Fruit fly (Drosophila melanogaster) whole organism, embryonic: ENCODE measurements around the gene NELF-B.
A peak's percentile ranks its signal among the peaks of the same experiment; 100 is the strongest.

Experiments
- ATbp ChIP-seq: fragments of 200-800 bp; sonication (Bioruptor generic); optimal IDR thresholded peaks from 2 replicates; lab custom pipeline; 2017; ENCODE audit warnings: missing biosample characterization, mild to moderate bottlenecking, missing genetic modification characterization, missing genetic modification reagents
- CG11093 ChIP-seq: fragments of 200-800 bp; sonication (Bioruptor generic); IDR thresholded peaks from 3 replicates; pipeline ENCODE4 v1.3.6; 2022; ENCODE audit warnings: missing biosample characterization, missing genetic modification characterization
- CG12104 ChIP-seq: fragments of 200-800 bp; sonication (Bioruptor generic); optimal IDR thresholded peaks from 3 replicates; lab custom pipeline; 2016; ENCODE audit warnings: missing biosample characterization, missing genetic modification characterization
- CG14441 ChIP-seq: fragments of 200-800 bp; sonication (Bioruptor generic); IDR thresholded peaks from 2 replicates; pipeline ENCODE4 v1.3.6; 2022; ENCODE audit warnings: missing biosample characterization, missing genetic modification characterization
- CG14710 ChIP-seq: fragments of 200-800 bp; sonication (Bioruptor generic); optimal IDR thresholded peaks from 3 replicates; lab custom pipeline; 2019; ENCODE audit warnings: missing biosample characterization, mild to moderate bottlenecking, missing genetic modification characterization, moderate library complexity
- CG15514 ChIP-seq: fragments of 200-800 bp; sonication (Bioruptor generic); optimal IDR thresholded peaks from 3 replicates; lab custom pipeline; 2017; ENCODE audit warnings: missing biosample characterization, missing genetic modification characterization, mild to moderate bottlenecking, moderate library complexity, missing genetic modification reagents
- CG16779 ChIP-seq: fragments of 200-800 bp; sonication (Bioruptor generic); IDR thresholded peaks from 2 replicates; pipeline ENCODE4 v1.3.6; 2022; ENCODE audit warnings: missing biosample characterization, missing genetic modification characterization
- CG17186 ChIP-seq: fragments of 200-800 bp; sonication (Bioruptor generic); optimal IDR thresholded peaks from 3 replicates; lab custom pipeline; 2017; ENCODE audit warnings: missing biosample characterization, missing genetic modification reagents, missing genetic modification characterization
- CG17612 ChIP-seq: fragments of 200-800 bp; sonication (Bioruptor generic); IDR thresholded peaks from 2 replicates; pipeline ENCODE4 v1.3.6; 2022; ENCODE audit warnings: missing biosample characterization, missing genetic modification characterization
- CG32767 ChIP-seq: fragments of 200-800 bp; sonication (Bioruptor generic); IDR thresholded peaks from 2 replicates; pipeline ENCODE4 v1.3.6; 2022; ENCODE audit warnings: missing biosample characterization, missing genetic modification characterization
- CG3281 ChIP-seq: fragments of 200-800 bp; sonication (Bioruptor generic); optimal IDR thresholded peaks from 3 replicates; lab custom pipeline; 2017; ENCODE audit warnings: missing biosample characterization, mild to moderate bottlenecking, missing genetic modification characterization
- CG33213 ChIP-seq: fragments of 200-800 bp; sonication (Bioruptor generic); optimal IDR thresholded peaks from 3 replicates; lab custom pipeline; 2016; ENCODE audit warnings: missing biosample characterization, missing genetic modification characterization
- CG33557 ChIP-seq: fragments of 200-800 bp; sonication (Bioruptor generic); optimal IDR thresholded peaks from 2 replicates; lab custom pipeline; 2019; ENCODE audit warnings: missing biosample characterization, mild to moderate bottlenecking, missing genetic modification characterization, moderate library complexity
- CG3838 ChIP-seq: fragments of 200-800 bp; sonication (Bioruptor generic); optimal IDR thresholded peaks from 3 replicates; lab custom pipeline; 2016; ENCODE audit warnings: missing biosample characterization, missing genetic modification characterization
- CG4617 ChIP-seq: fragments of 200-800 bp; sonication (Bioruptor generic); optimal IDR thresholded peaks from 3 replicates; lab custom pipeline; 2016; ENCODE audit warnings: missing biosample characterization, missing genetic modification characterization, borderline replicate concordance
- CG5953 ChIP-seq: fragments of 200-800 bp; sonication (Bioruptor generic); IDR thresholded peaks from 2 replicates; pipeline ENCODE4 v1.3.6; 2022; ENCODE audit warnings: missing biosample characterization, missing genetic modification characterization
- CG6254 ChIP-seq: fragments of 200-800 bp; sonication (Bioruptor generic); optimal IDR thresholded peaks from 3 replicates; lab custom pipeline; 2017; ENCODE audit warnings: mild to moderate bottlenecking, missing biosample characterization, missing genetic modification reagents, missing genetic modification characterization
- CG7271 ChIP-seq: fragments of 200-800 bp; sonication (Bioruptor generic); optimal IDR thresholded peaks from 2 replicates; lab custom pipeline; 2018; ENCODE audit warnings: missing biosample characterization, mild to moderate bottlenecking, missing genetic modification characterization, moderate library complexity
- CG7987 ChIP-seq: fragments of 200-800 bp; sonication (Bioruptor generic); optimal IDR thresholded peaks from 2 replicates; lab custom pipeline; 2018; ENCODE audit warnings: missing biosample characterization, mild to moderate bottlenecking, missing genetic modification characterization, moderate library complexity
- CG8290 ChIP-seq, 3 experiments: fragments of 200-800 bp; sonication (Bioruptor generic); optimal IDR thresholded peaks; 2 replicates each; lab custom pipeline; 2016 to 2019; ENCODE audit warnings: missing biosample characterization in 3 of 3, missing genetic modification characterization in 3 of 3, mild to moderate bottlenecking in 2 of 3, moderate library complexity in 1 of 3
- CG9437 ChIP-seq: fragments of 200-800 bp; sonication (Bioruptor generic); optimal IDR thresholded peaks from 2 replicates; lab custom pipeline; 2018; ENCODE audit warnings: missing biosample characterization, mild to moderate bottlenecking, missing genetic modification characterization
- Chrac-16 ChIP-seq: fragments of 200-800 bp; sonication (Bioruptor generic); optimal IDR thresholded peaks from 3 replicates; lab custom pipeline; 2016; ENCODE audit warnings: missing biosample characterization, missing genetic modification characterization
- Dip3 ChIP-seq: fragments of 200-800 bp; sonication (Bioruptor generic); optimal IDR thresholded peaks from 3 replicates; lab custom pipeline; 2016; ENCODE audit warnings: missing biosample characterization, missing genetic modification characterization
- Doc3 ChIP-seq: fragments of 200-800 bp; sonication (Bioruptor generic); IDR thresholded peaks from 3 replicates; pipeline ENCODE4 v1.3.6; 2022; ENCODE audit warnings: missing biosample characterization, missing genetic modification characterization; ENCODE audit not compliant: partially characterized antibody
- Dref ChIP-seq: fragments of 200-800 bp; sonication (Bioruptor generic); IDR thresholded peaks from 2 replicates; pipeline ENCODE4 v1.3.6; 2022; ENCODE audit warnings: missing biosample characterization, missing genetic modification characterization
- E2f2 ChIP-seq: fragments of 200-800 bp; sonication (Bioruptor generic); IDR thresholded peaks from 2 replicates; pipeline ENCODE4 v1.3.6; 2022; ENCODE audit warnings: missing biosample characterization, missing genetic modification characterization
- Eip74EF ChIP-seq, 2 experiments: fragments of 200-800 bp in 1 of 2; fragments of >200 bp in 1 of 2; sonication (Bioruptor generic) in 1 of 2; optimal IDR thresholded peaks; 2 replicates each; lab custom pipeline; 2017 to 2019; ENCODE audit warnings: missing biosample characterization in 2 of 2, missing genetic modification characterization in 2 of 2, mild to moderate bottlenecking in 1 of 2, moderate library complexity in 1 of 2
- GATAe ChIP-seq: fragments of 200-800 bp; sonication (Bioruptor generic); conservative IDR thresholded peaks from 2 replicates; pipeline ENCODE4 v1.3.6; 2022; ENCODE audit warnings: missing biosample characterization, missing genetic modification characterization
- Gsc ChIP-seq: fragments of 200-800 bp; sonication (Bioruptor generic); IDR thresholded peaks from 2 replicates; pipeline ENCODE4 v1.3.6; 2022; ENCODE audit warnings: missing biosample characterization, missing genetic modification characterization
- H15 ChIP-seq: fragments of 200-800 bp; sonication (Bioruptor generic); IDR thresholded peaks from 3 replicates; pipeline ENCODE4 v1.3.6; 2022; ENCODE audit warnings: missing biosample characterization, missing genetic modification characterization
- HLH3B ChIP-seq: fragments of 200-800 bp; sonication (Bioruptor generic); IDR thresholded peaks from 2 replicates; pipeline ENCODE4 v1.3.6; 2022; ENCODE audit warnings: missing biosample characterization, missing genetic modification characterization
- HLH54F ChIP-seq: fragments of 200-800 bp; sonication (Bioruptor generic); optimal IDR thresholded peaks from 3 replicates; lab custom pipeline; 2016; ENCODE audit warnings: missing biosample characterization, missing genetic modification characterization
- Meics ChIP-seq: fragments of 200-800 bp; sonication (Bioruptor generic); optimal IDR thresholded peaks from 2 replicates; lab custom pipeline; 2017; ENCODE audit warnings: missing biosample characterization, mild to moderate bottlenecking, missing genetic modification characterization
- Nf-YA ChIP-seq: fragments of 200-800 bp; sonication (Bioruptor generic); IDR thresholded peaks from 2 replicates; pipeline ENCODE4 v1.3.6; 2022; ENCODE audit warnings: missing biosample characterization, missing genetic modification characterization
- NfI ChIP-seq: fragments of 200-800 bp; sonication (Bioruptor generic); optimal IDR thresholded peaks from 3 replicates; lab custom pipeline; 2018; ENCODE audit warnings: missing biosample characterization, mild to moderate bottlenecking, missing genetic modification characterization, moderate library complexity
- Opbp ChIP-seq: fragments of 200-800 bp; sonication (Bioruptor generic); IDR thresholded peaks from 3 replicates; pipeline ENCODE4 v1.3.6; 2022; ENCODE audit warnings: missing biosample characterization, missing genetic modification characterization; ENCODE audit not compliant: partially characterized antibody
- Pdp1 ChIP-seq, 2 experiments: fragments of 200-800 bp; sonication (Bioruptor generic); optimal IDR thresholded peaks; 3 replicates each; lab custom pipeline; 2016; ENCODE audit warnings: missing biosample characterization in 2 of 2, missing genetic modification characterization in 2 of 2, mild to moderate bottlenecking in 1 of 2, moderate library complexity in 1 of 2
- Taf1 ChIP-seq: fragments of 200-800 bp; sonication (Bioruptor generic); IDR thresholded peaks from 2 replicates; pipeline ENCODE4 v1.3.6; 2022; ENCODE audit warnings: missing biosample characterization, missing genetic modification characterization
- abd-A ChIP-seq: fragments of 200-800 bp; sonication (Bioruptor generic); optimal IDR thresholded peaks from 3 replicates; lab custom pipeline; 2019; ENCODE audit warnings: missing biosample characterization, mild to moderate bottlenecking, missing genetic modification characterization, moderate library complexity
- ci ChIP-seq: fragments of 200-800 bp; sonication (Bioruptor generic); IDR thresholded peaks from 3 replicates; pipeline ENCODE4 v1.3.6; 2022; ENCODE audit warnings: missing biosample characterization, missing genetic modification characterization
- fru ChIP-seq: fragments of >200 bp; optimal IDR thresholded peaks from 2 replicates; lab custom pipeline; 2017
- klu ChIP-seq: fragments of 200-800 bp; sonication (Bioruptor generic); IDR thresholded peaks from 2 replicates; pipeline ENCODE4 v1.3.6; 2022; ENCODE audit warnings: missing biosample characterization, missing genetic modification characterization
- lab ChIP-seq: fragments of 200-800 bp; sonication (Bioruptor generic); optimal IDR thresholded peaks from 3 replicates; lab custom pipeline; 2017; ENCODE audit warnings: missing biosample characterization, missing genetic modification characterization, mild to moderate bottlenecking, moderate library complexity, missing genetic modification reagents
- nmo ChIP-seq: fragments of 200-800 bp; sonication (Bioruptor generic); optimal IDR thresholded peaks from 2 replicates; lab custom pipeline; 2018; ENCODE audit warnings: missing biosample characterization, mild to moderate bottlenecking, missing genetic modification characterization, moderate library complexity
- tap ChIP-seq: fragments of 200-800 bp; optimal IDR thresholded peaks from 3 replicates; lab custom pipeline; 2019; ENCODE audit warnings: missing biosample characterization, mild to moderate bottlenecking, missing genetic modification characterization, moderate library complexity
- vfl ChIP-seq: fragments of 200-800 bp; sonication (Bioruptor generic); optimal IDR thresholded peaks from 2 replicates; lab custom pipeline; 2016; ENCODE audit warnings: missing biosample characterization, missing genetic modification characterization
- zfh1 ChIP-seq: fragments of 200-800 bp; sonication (Bioruptor generic); IDR thresholded peaks from 3 replicates; pipeline ENCODE4 v1.3.6; 2022; ENCODE audit warnings: missing biosample characterization, missing genetic modification characterization

Gene NELF-B

dm6 chrX:7696711-7697654, 31.2 kb downstream of the NELF-B start (continued):
- TF ChIP-seq CG4617 (GFP tag; lab: Kevin White, UChicago) (peak; percentile 45), CG7271 (no peak), CG14710 (tag; lab: Kevin White, UChicago) (peak; percentile 27), CG16779 (GFP tag; lab: Robert Waterston, UW) (peak; percentile 88), CG7987 (GFP tag; lab: Kevin White, UChicago) (peak; percentile 40), GATAe (peak; percentile 40; the same call in 1 of the 2 replicates), Pdp1 (GFP tag; optimal IDR thresholded peaks at IDR 0.05; lab: Kevin White, UChicago) (peak; percentile 78 to 84), ci (GFP tag; lab: Robert Waterston, UW) (peak; percentile 84), Opbp (no peak), CG33557 (GFP tag; lab: Kevin White, UChicago) (peak; percentile 43), CG17612 (GFP tag; lab: Robert Waterston, UW) (peak; percentile 74), CG6254 (GFP tag; lab: Kevin White, UChicago) (peak; percentile 29), CG14441 (GFP tag; lab: Robert Waterston, UW) (peak; percentile 92), CG17186 (GFP tag; lab: Kevin White, UChicago) (peak; percentile 12), H15 (GFP tag; lab: Robert Waterston, UW) (peak; percentile 63; the same call in 2 of the 3 replicates), tap (peak; percentile 85), CG12104 (GFP tag; lab: Kevin White, UChicago) (peak; percentile 80), CG15514 (peak; percentile 90), E2f2 (GFP tag; lab: Robert Waterston, UW) (peak; percentile 69), Dip3 (GFP tag; lab: Kevin White, UChicago) (peak; percentile 93), Nf-YA (GFP tag; lab: Robert Waterston, UW) (peak; percentile 68), zfh1 (peak; percentile 73; the same call in 2 of the 3 replicates), CG3281 (GFP tag; lab: Kevin White, UChicago) (peak; percentile 97), CG9437 (GFP tag; lab: Kevin White, UChicago) (peak; percentile 77), abd-A (tag; lab: Kevin White, UChicago) (peak; percentile 94), vfl (GFP tag; lab: Kevin White, UChicago) (peak; percentile 88), CG11093 (GFP tag; lab: Robert Waterston, UW) (peak; percentile 74; the same call in 2 of the 3 replicates), CG32767 (GFP tag; lab: Robert Waterston, UW) (peak; percentile 84), CG5953 (GFP tag; lab: Robert Waterston, UW) (peak; percentile 62; the same call in 1 of the 2 replicates), Dref (GFP tag; lab: Robert Waterston, UW) (no peak), Meics (GFP tag; lab: Kevin White, UChicago) (peak; percentile 96), klu (peak; percentile 81), nmo (GFP tag; lab: Kevin White, UChicago) (peak; percentile 84), lab (peak; percentile 98), HLH54F (GFP tag; lab: Kevin White, UChicago) (peak; percentile 89), fru (lab: Kevin White, UChicago) (no peak), HLH3B (peak; percentile 84), CG33213 (GFP tag; lab: Kevin White, UChicago) (peak; percentile 73), NfI (GFP tag; lab: Kevin White, UChicago) (peak; percentile 93), Taf1 (peak; percentile 94), CG8290 (GFP tag; optimal IDR thresholded peaks at IDR 0.05; lab: Kevin White, UChicago) (no peak), CG8290 (tag; optimal IDR thresholded peaks at IDR 0.05; lab: Kevin White, UChicago) (peak in 1 of 2 experiments; percentile 91), Eip74EF (GFP tag; optimal IDR thresholded peaks at IDR 0.05; lab: Kevin White, UChicago) (peak in 1 of 2 experiments; percentile 69), Chrac-16 (peak; percentile 86), CG3838 (peak; percentile 85), Doc3 (GFP tag; lab: Robert Waterston, UW) (no peak), ATbp (GFP tag; lab: Kevin White, UChicago) (peak; percentile 83), Gsc (GFP tag; lab: Robert Waterston, UW) (no peak)
